Fruit fly (Drosophila melanogaster) whole organism, embryonic: ENCODE measurements around the gene Sf3b3.

ENCODE experiments used
- Asciz ChIP-seq: fragments of 200-800 bp; sonication (Bioruptor generic); optimal IDR thresholded peaks from 2 replicates; lab custom pipeline; 2017; ENCODE audit warnings: missing biosample characterization, mild to moderate bottlenecking, missing genetic modification characterization, missing genetic modification reagents
- Awh ChIP-seq: fragments of 200-800 bp; sonication (Bioruptor generic); IDR thresholded peaks from 2 replicates; pipeline ENCODE4, ENCODE4 v1.3.6; 2022; ENCODE audit warnings: missing biosample characterization, missing genetic modification characterization
- BEAF-32 ChIP-seq: fragments of 200-800 bp; sonication (Bioruptor generic); optimal IDR thresholded peaks from 3 replicates; lab custom pipeline; 2017; ENCODE audit warnings: missing biosample characterization, missing genetic modification characterization, mild to moderate bottlenecking, moderate library complexity, missing genetic modification reagents
- Blimp-1 ChIP-seq: fragments of 200-800 bp; sonication (Bioruptor generic); optimal IDR thresholded peaks from 3 replicates; lab custom pipeline; 2018; ENCODE audit warnings: missing biosample characterization, missing genetic modification characterization, mild to moderate bottlenecking, moderate library complexity, missing genetic modification reagents
- CG10321 ChIP-seq: fragments of 200-800 bp; sonication (Bioruptor generic); IDR thresholded peaks from 2 replicates; pipeline ENCODE4 v1.3.6; 2022; ENCODE audit warnings: missing biosample characterization, missing genetic modification characterization
- CG11696 ChIP-seq: fragments of 200-800 bp; sonication (Bioruptor generic); IDR thresholded peaks from 2 replicates; pipeline ENCODE4 v1.3.6; 2022; ENCODE audit warnings: missing biosample characterization, missing genetic modification characterization
- CG13287 ChIP-seq: fragments of 200-800 bp; sonication (Bioruptor generic); IDR thresholded peaks from 2 replicates; pipeline ENCODE4 v1.3.6; 2022; ENCODE audit warnings: missing biosample characterization, missing genetic modification characterization; ENCODE audit not compliant: partially characterized antibody
- CG13775 ChIP-seq: fragments of 200-800 bp; sonication (Bioruptor generic); optimal IDR thresholded peaks from 3 replicates; lab custom pipeline; 2017; ENCODE audit warnings: missing biosample characterization, mild to moderate bottlenecking, missing genetic modification characterization
- CG14050 ChIP-seq: fragments of 200-800 bp; sonication (Bioruptor generic); IDR thresholded peaks from 3 replicates; pipeline ENCODE4 v1.3.6; 2022; ENCODE audit warnings: missing biosample characterization, missing genetic modification characterization
- CG14860 ChIP-seq: fragments of 200-800 bp; sonication (Bioruptor generic); IDR thresholded peaks from 3 replicates; pipeline ENCODE4 v1.3.6; 2022; ENCODE audit warnings: missing biosample characterization, missing genetic modification characterization; ENCODE audit not compliant: partially characterized antibody
- CG17385 ChIP-seq: fragments of 200-800 bp; sonication (Bioruptor generic); optimal IDR thresholded peaks from 3 replicates; lab custom pipeline; 2018; ENCODE audit warnings: missing biosample characterization, mild to moderate bottlenecking, missing genetic modification characterization
- CG18619 ChIP-seq: fragments of 200-800 bp; sonication (Bioruptor generic); optimal IDR thresholded peaks from 3 replicates; lab custom pipeline; 2017; ENCODE audit warnings: missing biosample characterization, mild to moderate bottlenecking, missing genetic modification characterization
- CG31388 ChIP-seq: fragments of 200-800 bp; sonication (Bioruptor generic); optimal IDR thresholded peaks from 2 replicates; lab custom pipeline; 2016; ENCODE audit warnings: missing biosample characterization, missing genetic modification characterization
- CG34224 ChIP-seq: fragments of 200-800 bp; sonication (Bioruptor generic); IDR thresholded peaks from 3 replicates; pipeline ENCODE4 v1.3.6; 2022; ENCODE audit warnings: missing biosample characterization, missing genetic modification characterization; ENCODE audit not compliant: partially characterized antibody
- CG4328 ChIP-seq: fragments of 200-800 bp; sonication (Bioruptor generic); optimal IDR thresholded peaks from 3 replicates; lab custom pipeline; 2017; ENCODE audit warnings: missing biosample characterization, missing genetic modification reagents, missing genetic modification characterization
- CG4617 ChIP-seq: fragments of 200-800 bp; sonication (Bioruptor generic); optimal IDR thresholded peaks from 3 replicates; lab custom pipeline; 2016; ENCODE audit warnings: missing biosample characterization, missing genetic modification characterization, borderline replicate concordance
- CG4820 ChIP-seq: fragments of 200-800 bp; sonication (Bioruptor generic); optimal IDR thresholded peaks from 3 replicates; lab custom pipeline; 2016; ENCODE audit warnings: missing biosample characterization, missing genetic modification characterization
- CG6272 ChIP-seq: fragments of 200-800 bp; sonication (Bioruptor generic); IDR thresholded peaks from 2 replicates; pipeline ENCODE4 v1.3.6; 2022; ENCODE audit warnings: missing biosample characterization, missing genetic modification characterization
- CG9215 ChIP-seq: fragments of 200-800 bp; sonication (Bioruptor generic); IDR thresholded peaks from 2 replicates; pipeline ENCODE4 v1.3.6; 2022; ENCODE audit warnings: missing biosample characterization, missing genetic modification characterization
- CG9932 ChIP-seq: fragments of 200-800 bp; sonication (Bioruptor generic); IDR thresholded peaks from 2 replicates; pipeline ENCODE4 v1.3.6; 2022; ENCODE audit warnings: missing biosample characterization, missing genetic modification characterization
- Dll ChIP-seq: fragments of 200-800 bp; sonication (Bioruptor generic); IDR thresholded peaks from 4 replicates; pipeline ENCODE4 v1.3.6; 2022; ENCODE audit warnings: missing biosample characterization, missing genetic modification characterization; ENCODE audit not compliant: partially characterized antibody
- Doc2 ChIP-seq: fragments of 200-800 bp; sonication (Bioruptor generic); IDR thresholded peaks from 2 replicates; pipeline ENCODE4 v1.3.6; 2022; ENCODE audit warnings: missing biosample characterization, missing genetic modification characterization
- Drgx ChIP-seq: fragments of 200-800 bp; sonication (Bioruptor generic); IDR thresholded peaks from 2 replicates; pipeline ENCODE4 v1.3.6; 2022; ENCODE audit warnings: missing biosample characterization, missing genetic modification characterization
- Mes4 ChIP-seq: fragments of 200-800 bp; sonication (Bioruptor generic); optimal IDR thresholded peaks from 2 replicates; lab custom pipeline; 2016; ENCODE audit warnings: missing biosample characterization, missing genetic modification characterization
- Mrtf ChIP-seq: fragments of 200-800 bp; sonication (Bioruptor generic); IDR thresholded peaks from 3 replicates; pipeline ENCODE4 v1.3.6; 2022; ENCODE audit warnings: missing biosample characterization, missing genetic modification characterization
- Myb ChIP-seq: fragments of 200-800 bp; sonication (Bioruptor generic); optimal IDR thresholded peaks from 2 replicates; lab custom pipeline; 2016; ENCODE audit warnings: missing biosample characterization, missing genetic modification characterization
- Neu2 ChIP-seq: fragments of 200-800 bp; sonication (Bioruptor generic); optimal IDR thresholded peaks from 3 replicates; lab custom pipeline; 2016; ENCODE audit warnings: missing biosample characterization, missing genetic modification characterization, borderline replicate concordance
- Rx ChIP-seq: fragments of 200-800 bp; sonication (Bioruptor generic); IDR thresholded peaks from 2 replicates; pipeline ENCODE4 v1.3.6; 2022; ENCODE audit warnings: missing biosample characterization, missing genetic modification characterization
- Side ChIP-seq: fragments of 200-800 bp; sonication (Bioruptor generic); optimal IDR thresholded peaks from 2 replicates; lab custom pipeline; 2016; ENCODE audit warnings: missing biosample characterization, missing genetic modification characterization
- YL-1 ChIP-seq: fragments of 200-800 bp; sonication (Bioruptor generic); optimal IDR thresholded peaks from 3 replicates; lab custom pipeline; 2017; ENCODE audit warnings: missing biosample characterization, mild to moderate bottlenecking, missing genetic modification characterization
- ase ChIP-seq: fragments of 200-800 bp; sonication (Bioruptor generic); IDR thresholded peaks from 3 replicates; pipeline ENCODE4 v1.3.6; 2022; ENCODE audit warnings: missing biosample characterization, missing genetic modification characterization
- bab2 ChIP-seq: fragments of 200-800 bp; sonication (Bioruptor generic); optimal IDR thresholded peaks from 2 replicates; lab custom pipeline; 2016; ENCODE audit warnings: missing biosample characterization, missing genetic modification characterization
- bigmax ChIP-seq: fragments of 200-800 bp; sonication (Bioruptor generic); optimal IDR thresholded peaks from 2 replicates; lab custom pipeline; 2018; ENCODE audit warnings: missing biosample characterization, mild to moderate bottlenecking, missing genetic modification characterization
- btn ChIP-seq: fragments of 200-800 bp; sonication (Bioruptor generic); optimal IDR thresholded peaks from 2 replicates; lab custom pipeline; 2016; ENCODE audit warnings: missing biosample characterization, missing genetic modification characterization
- chif ChIP-seq, 2 experiments: fragments of 200-800 bp; sonication (Bioruptor generic); optimal IDR thresholded peaks; 3 replicates each; lab custom pipeline; 2016; ENCODE audit warnings: missing biosample characterization in 2 of 2, missing genetic modification characterization in 2 of 2
- ewg ChIP-seq: fragments of 200-800 bp; sonication (Bioruptor generic); optimal IDR thresholded peaks from 3 replicates; lab custom pipeline; 2017; ENCODE audit warnings: mild to moderate bottlenecking, missing biosample characterization, missing genetic modification reagents, missing genetic modification characterization
- gsb-n ChIP-seq: fragments of 200-800 bp; sonication (Bioruptor generic); optimal IDR thresholded peaks from 3 replicates; lab custom pipeline; 2018; ENCODE audit warnings: missing biosample characterization, mild to moderate bottlenecking, missing genetic modification characterization
- ham ChIP-seq: fragments of 200-800 bp; sonication (Bioruptor generic); IDR thresholded peaks from 2 replicates; pipeline ENCODE4 v1.3.6; 2022; ENCODE audit warnings: missing biosample characterization, missing genetic modification characterization
- ind ChIP-seq: fragments of 200-800 bp; sonication (Bioruptor generic); optimal IDR thresholded peaks from 3 replicates; lab custom pipeline; 2016; ENCODE audit warnings: missing biosample characterization, missing genetic modification characterization
- jumu ChIP-seq: fragments of 200-800 bp; sonication (Bioruptor generic); optimal IDR thresholded peaks from 3 replicates; lab custom pipeline; 2016; ENCODE audit warnings: missing biosample characterization, missing genetic modification characterization
- kah ChIP-seq: fragments of 200-800 bp; sonication (Bioruptor generic); optimal IDR thresholded peaks from 2 replicates; lab custom pipeline; 2018; ENCODE audit warnings: missing biosample characterization, mild to moderate bottlenecking, missing genetic modification characterization
- klu ChIP-seq: fragments of 200-800 bp; sonication (Bioruptor generic); IDR thresholded peaks from 2 replicates; pipeline ENCODE4 v1.3.6; 2022; ENCODE audit warnings: missing biosample characterization, missing genetic modification characterization
- mam ChIP-seq: fragments of 200-800 bp; sonication (Bioruptor generic); optimal IDR thresholded peaks from 3 replicates; lab custom pipeline; 2016; ENCODE audit warnings: missing biosample characterization, missing genetic modification characterization
- mirr ChIP-seq: fragments of 200-800 bp; sonication (Bioruptor generic); optimal IDR thresholded peaks from 3 replicates; lab custom pipeline; 2018; ENCODE audit warnings: missing biosample characterization, mild to moderate bottlenecking, missing genetic modification characterization
- oc ChIP-seq: fragments of 200-800 bp; sonication (Bioruptor generic); optimal IDR thresholded peaks from 2 replicates; lab custom pipeline; 2018; ENCODE audit warnings: missing biosample characterization, mild to moderate bottlenecking, missing genetic modification characterization, moderate library complexity
- pita ChIP-seq: fragments of 200-800 bp; sonication (Bioruptor generic); optimal IDR thresholded peaks from 2 replicates; lab custom pipeline; 2017; ENCODE audit warnings: missing biosample characterization, mild to moderate bottlenecking, missing genetic modification characterization
- sens ChIP-seq: fragments of 200-800 bp; sonication (Bioruptor generic); peaks from one replicate; lab custom pipeline; 2016; ENCODE audit warnings: missing biosample characterization, missing genetic modification characterization
- so ChIP-seq: fragments of 200-800 bp; sonication (Bioruptor generic); IDR thresholded peaks from 3 replicates; pipeline ENCODE4 v1.3.6; 2022; ENCODE audit warnings: missing biosample characterization, missing genetic modification characterization
- sqz ChIP-seq: fragments of 200-800 bp; sonication (Bioruptor generic); optimal IDR thresholded peaks from 3 replicates; lab custom pipeline; 2018; ENCODE audit warnings: missing biosample characterization, mild to moderate bottlenecking, missing genetic modification characterization
- tap ChIP-seq: fragments of 200-800 bp; optimal IDR thresholded peaks from 3 replicates; lab custom pipeline; 2019; ENCODE audit warnings: missing biosample characterization, mild to moderate bottlenecking, missing genetic modification characterization, moderate library complexity
- vfl ChIP-seq: fragments of 200-800 bp; sonication (Bioruptor generic); optimal IDR thresholded peaks from 2 replicates; lab custom pipeline; 2016; ENCODE audit warnings: missing biosample characterization, missing genetic modification characterization

Sf3b3 gene

dm6 chr3L:818438-819138, 14.6 kb downstream of the Sf3b3 start (continued):
- TF ChIP-seq Drgx (peak; percentile 65), btn (no peak), tap (tag; lab: Kevin White, UChicago) (no peak), Mes4 (no peak), Myb (GFP tag; lab: Kevin White, UChicago) (no peak), BEAF-32 (GFP tag; lab: Kevin White, UChicago) (no peak), Side (GFP tag; lab: Kevin White, UChicago) (peak; percentile 23), CG9932 (no peak), CG13775 (GFP tag; lab: Kevin White, UChicago) (no peak), Awh (GFP tag; lab: Robert Waterston, UW) (no peak), bab2 (GFP tag; lab: Kevin White, UChicago) (no peak), Blimp-1 (GFP tag; lab: Kevin White, UChicago) (peak; percentile 29), Mrtf (GFP tag; lab: Robert Waterston, UW) (no peak), klu (GFP tag; lab: Robert Waterston, UW) (no peak), CG4328 (no peak), sens (GFP tag; lab: Kevin White, UChicago) (peak; percentile 80), CG11696 (GFP tag; lab: Robert Waterston, UW) (no peak), CG14050 (GFP tag; lab: Robert Waterston, UW) (peak; percentile 48; the same call in 2 of the 3 replicates), Dll (GFP tag; lab: Robert Waterston, UW) (no peak), CG17385 (GFP tag; lab: Kevin White, UChicago) (no peak), CG14860 (GFP tag; lab: Robert Waterston, UW) (no peak), pita (GFP tag; lab: Kevin White, UChicago) (no peak), jumu (GFP tag; lab: Kevin White, UChicago) (no peak), CG18619 (GFP tag; lab: Kevin White, UChicago) (no peak), bigmax (GFP tag; lab: Kevin White, UChicago) (no peak), YL-1 (GFP tag; lab: Kevin White, UChicago) (no peak), mam (GFP tag; lab: Kevin White, UChicago) (no peak), CG6272 (no peak), sqz (GFP tag; lab: Kevin White, UChicago) (no peak), CG4820 (no peak), CG31388 (GFP tag; lab: Kevin White, UChicago) (no peak), Neu2 (GFP tag; lab: Kevin White, UChicago) (no peak), CG34224 (no peak), CG9215 (no peak), kah (GFP tag; lab: Kevin White, UChicago) (no peak), Asciz (GFP tag; lab: Kevin White, UChicago) (peak; percentile 1), CG10321 (no peak), ham (GFP tag; lab: Robert Waterston, UW) (no peak), mirr (no peak), ind (GFP tag; lab: Kevin White, UChicago) (no peak), Rx (GFP tag; lab: Robert Waterston, UW) (no peak), Doc2 (GFP tag; lab: Robert Waterston, UW) (no peak), CG13287 (no peak), ase (no peak), oc (tag; lab: Kevin White, UChicago) (peak; percentile 29), ewg (GFP tag; lab: Kevin White, UChicago) (peak; percentile 15), gsb-n (tag; lab: Kevin White, UChicago) (no peak), CG4617 (GFP tag; lab: Kevin White, UChicago) (no peak), vfl (GFP tag; lab: Kevin White, UChicago) (no peak), chif (GFP tag; optimal IDR thresholded peaks at IDR 0.05; lab: Kevin White, UChicago) (no peak), so (no peak)
